Worm (Caenorhabditis elegans) whole organism, early embryonic: ENCODE data around the gene W10C4.1.

Source experiments
- B0310.2 ChIP-seq: sonication (generic microtip); optimal IDR thresholded peaks from 2 replicates; lab custom pipeline; 2016; ENCODE audit warnings: mild to moderate bottlenecking, missing genetic modification characterization, missing compliant biosample characterization
- F13C5.2 ChIP-seq: sonication (generic microtip); optimal IDR thresholded peaks from 2 replicates; lab custom pipeline; 2017; ENCODE audit warnings: mild to moderate bottlenecking, missing genetic modification characterization, inconsistent platforms, missing compliant biosample characterization
- aly-1 ChIP-seq: sonication (generic microtip); optimal IDR thresholded peaks from 2 replicates; lab custom pipeline; 2016; ENCODE audit warnings: missing genetic modification characterization, missing compliant biosample characterization
- ama-1 ChIP-seq: fragments of 150-350 bp; optimal IDR thresholded peaks from 2 replicates; lab custom pipeline; 2014
- ceh-13 ChIP-seq: fragments of 200-800 bp; sonication (Bioruptor generic); optimal IDR thresholded peaks from 2 replicates; lab custom pipeline; 2018; ENCODE audit warnings: mild to moderate bottlenecking, missing genetic modification characterization, missing compliant biosample characterization
- ceh-36 ChIP-seq: sonication (generic microtip); optimal IDR thresholded peaks from 2 replicates; lab custom pipeline; 2016; ENCODE audit warnings: missing genetic modification characterization, inconsistent platforms, missing compliant biosample characterization
- ets-7 ChIP-seq: sonication (generic microtip); optimal IDR thresholded peaks from 2 replicates; lab custom pipeline; 2016; ENCODE audit warnings: missing genotype, missing genetic modification characterization, missing compliant biosample characterization
- flt-1 ChIP-seq: fragments of 200-800 bp; sonication (Bioruptor generic); IDR thresholded peaks from 2 replicates; pipeline ENCODE4 v1.3.6; 2022; ENCODE audit warnings: missing genetic modification characterization, missing compliant biosample characterization
- hmbx-1 ChIP-seq: sonication (generic microtip); optimal IDR thresholded peaks from 2 replicates; lab custom pipeline; 2016; ENCODE audit warnings: mild to moderate bottlenecking, missing genetic modification characterization, missing compliant biosample characterization
- hmg-4 ChIP-seq: fragments of 200-800 bp; sonication (Bioruptor generic); optimal IDR thresholded peaks from 2 replicates; lab custom pipeline; 2018; ENCODE audit warnings: mild to moderate bottlenecking, missing genetic modification characterization, missing compliant biosample characterization
- hnd-1 ChIP-seq: sonication (generic microtip); optimal IDR thresholded peaks from 2 replicates; lab custom pipeline; 2016; ENCODE audit warnings: missing genetic modification characterization, missing compliant biosample characterization
- pes-1 ChIP-seq: fragments of 200-800 bp; sonication (Bioruptor generic); IDR thresholded peaks from 2 replicates; pipeline ENCODE4 v1.3.6; 2022; ENCODE audit warnings: missing genetic modification reagents, missing genetic modification characterization, missing compliant biosample characterization
- scrt-1 ChIP-seq: fragments of 200-800 bp; sonication (Bioruptor generic); IDR thresholded peaks from 2 replicates; pipeline ENCODE4 v1.3.6; 2022; ENCODE audit warnings: missing genetic modification characterization, missing compliant biosample characterization
- sea-1 ChIP-seq: fragments of 200-800 bp; sonication (Bioruptor generic); conservative IDR thresholded peaks from 2 replicates; pipeline ENCODE4 v1.3.6; 2022; ENCODE audit warnings: missing genetic modification characterization, missing compliant biosample characterization
- tbx-11 ChIP-seq: fragments of 200-800 bp; sonication (Bioruptor generic); IDR thresholded peaks from 2 replicates; pipeline ENCODE4 v1.3.6; 2022; ENCODE audit warnings: missing genetic modification characterization, missing compliant biosample characterization
- tbx-37 ChIP-seq: fragments of 200-800 bp; sonication (Bioruptor generic); conservative IDR thresholded peaks from 2 replicates; pipeline ENCODE4 v1.3.6; 2022; ENCODE audit warnings: missing genetic modification reagents, missing genetic modification characterization, missing compliant biosample characterization
- tra-4 ChIP-seq: sonication (generic microtip); optimal IDR thresholded peaks from 2 replicates; lab custom pipeline; 2017; ENCODE audit warnings: missing genetic modification characterization, missing compliant biosample characterization

The W10C4.1 gene

ce11 chrIII:178126-178525, 28.8 kb downstream of the W10C4.1 start:
- no peak for TF ChIP-seq tbx-11
- TF ChIP-seq sea-1 (GFP tag; lab: Robert Waterston, UW): peak; percentile 67; the same call in 1 of the 2 replicates
- no peak for TF ChIP-seq tbx-37 (GFP tag; lab: Robert Waterston, UW)
- TF ChIP-seq hmg-4: no peak
- TF ChIP-seq flt-1 (GFP tag; lab: Robert Waterston, UW): no peak
- no peak for TF ChIP-seq B0310.2
- no peak for TF ChIP-seq hnd-1 (tag; lab: Kevin White, UChicago)
- peak; percentile 91 for TF ChIP-seq ama-1 (lab: Kevin White, UChicago)

ce11 chrIII:177715-178114, 29.2 kb downstream of the W10C4.1 start, which contains the start of gene F40G9.14:
F40G9.14 (minus strand) TSS chrIII:177815.
- no peak for TF ChIP-seq tbx-11
- no peak for TF ChIP-seq ceh-13 (GFP tag; lab: Kevin White, UChicago)
- TF ChIP-seq hnd-1 (tag; lab: Kevin White, UChicago): no peak
- TF ChIP-seq ama-1 (lab: Kevin White, UChicago): no peak
- no peak for TF ChIP-seq scrt-1 (GFP tag; lab: Robert Waterston, UW)
- no peak for TF ChIP-seq flt-1 (GFP tag; lab: Robert Waterston, UW)
- TF ChIP-seq hmbx-1: no peak
- TF ChIP-seq tra-4 (tag; lab: Kevin White, UChicago): no peak
- no peak for TF ChIP-seq tbx-37 (GFP tag; lab: Robert Waterston, UW)
- no peak for TF ChIP-seq ets-7 (tag; lab: Kevin White, UChicago)
- TF ChIP-seq F13C5.2: no peak
- TF ChIP-seq sea-1 (GFP tag; lab: Robert Waterston, UW): no peak

ce11 chrIII:175733-176132, 31.2 kb downstream of the W10C4.1 start, which contains the start of gene clec-148:
clec-148 (minus strand) TSS chrIII:175833.
- TF ChIP-seq hmbx-1 (no peak), scrt-1 (GFP tag; lab: Robert Waterston, UW) (no peak), ets-7 (tag; lab: Kevin White, UChicago) (no peak), hmg-4 (no peak), B0310.2 (no peak), tbx-37 (GFP tag; lab: Robert Waterston, UW) (no peak), ceh-36 (no peak), tra-4 (tag; lab: Kevin White, UChicago) (no peak), ceh-13 (GFP tag; lab: Kevin White, UChicago) (no peak), tbx-11 (no peak), hnd-1 (tag; lab: Kevin White, UChicago) (no peak), pes-1 (GFP tag; lab: Robert Waterston, UW) (no peak), aly-1 (tag; lab: Kevin White, UChicago) (no peak), sea-1 (GFP tag; lab: Robert Waterston, UW) (no peak), flt-1 (GFP tag; lab: Robert Waterston, UW) (no peak), ama-1 (lab: Kevin White, UChicago) (no peak), F13C5.2 (no peak)

ce11 chrIII:173501-173900, 33.4 kb downstream of the W10C4.1 start, which contains the start of gene F40G9.19:
F40G9.19 (plus strand) TSS chrIII:173801.
- no peak for TF ChIP-seq tra-4 (tag; lab: Kevin White, UChicago)
- no peak for TF ChIP-seq hnd-1 (tag; lab: Kevin White, UChicago)
- no peak for TF ChIP-seq ceh-36
- no peak for TF ChIP-seq ama-1 (lab: Kevin White, UChicago)
- no peak for TF ChIP-seq hmbx-1
- TF ChIP-seq ets-7 (tag; lab: Kevin White, UChicago): no peak
- no peak for TF ChIP-seq hmg-4
- TF ChIP-seq B0310.2: no peak
- TF ChIP-seq tbx-37 (GFP tag; lab: Robert Waterston, UW): no peak
- no peak for TF ChIP-seq scrt-1 (GFP tag; lab: Robert Waterston, UW)
- no peak for TF ChIP-seq pes-1 (GFP tag; lab: Robert Waterston, UW)
- no peak for TF ChIP-seq tbx-11
- no peak for TF ChIP-seq F13C5.2
- TF ChIP-seq ceh-13 (GFP tag; lab: Kevin White, UChicago): no peak
- TF ChIP-seq sea-1 (GFP tag; lab: Robert Waterston, UW): no peak
- TF ChIP-seq aly-1 (tag; lab: Kevin White, UChicago): no peak
- TF ChIP-seq flt-1 (GFP tag; lab: Robert Waterston, UW): no peak

ce11 chrIII:171617-172016, 35.3 kb downstream of the W10C4.1 start, which contains the start of the genes F40G9.9 and F40G9.12:
F40G9.9 (minus strand) TSS chrIII:171717.
F40G9.12 (plus strand) TSS chrIII:171847.
- no peak for TF ChIP-seq hnd-1 (tag; lab: Kevin White, UChicago)
- no peak for TF ChIP-seq B0310.2
- TF ChIP-seq F13C5.2: no peak
- TF ChIP-seq tra-4 (tag; lab: Kevin White, UChicago): no peak
- TF ChIP-seq scrt-1 (GFP tag; lab: Robert Waterston, UW): no peak
- TF ChIP-seq ceh-36: no peak
- TF ChIP-seq aly-1 (tag; lab: Kevin White, UChicago): no peak
- no peak for TF ChIP-seq hmg-4
- TF ChIP-seq sea-1 (GFP tag; lab: Robert Waterston, UW): no peak
- TF ChIP-seq hmbx-1: no peak
- TF ChIP-seq ama-1 (lab: Kevin White, UChicago): no peak
- TF ChIP-seq tbx-11: no peak
- TF ChIP-seq pes-1 (GFP tag; lab: Robert Waterston, UW): no peak
- no peak for TF ChIP-seq ets-7 (tag; lab: Kevin White, UChicago)
- no peak for TF ChIP-seq ceh-13 (GFP tag; lab: Kevin White, UChicago)

ce11 chrIII:169478-169877, 37.4 kb downstream of the W10C4.1 start, which contains the start of gene F40G9.18:
F40G9.18 (minus strand) TSS chrIII:169578.
- no peak for TF ChIP-seq tbx-37 (GFP tag; lab: Robert Waterston, UW)
- TF ChIP-seq ceh-13 (GFP tag; lab: Kevin White, UChicago): no peak
- no peak for TF ChIP-seq sea-1 (GFP tag; lab: Robert Waterston, UW)
- no peak for TF ChIP-seq ceh-36
- TF ChIP-seq aly-1 (tag; lab: Kevin White, UChicago): no peak
- no peak for TF ChIP-seq pes-1 (GFP tag; lab: Robert Waterston, UW)
- TF ChIP-seq F13C5.2: no peak
- no peak for TF ChIP-seq ets-7 (tag; lab: Kevin White, UChicago)
- no peak for TF ChIP-seq B0310.2

ce11 chrIII:165390-165789, 41.5 kb downstream of the W10C4.1 start, which contains the start of gene F40G9.7:
F40G9.7 (plus strand) TSS chrIII:165690.
- TF ChIP-seq scrt-1 (GFP tag; lab: Robert Waterston, UW) (no peak), tbx-11 (no peak), aly-1 (tag; lab: Kevin White, UChicago) (no peak), hmg-4 (no peak), ceh-13 (GFP tag; lab: Kevin White, UChicago) (no peak), pes-1 (GFP tag; lab: Robert Waterston, UW) (no peak), hnd-1 (tag; lab: Kevin White, UChicago) (no peak)
